Fruit fly (Drosophila melanogaster): ENCODE data around the gene sstn.

sstn gene

DNA sequence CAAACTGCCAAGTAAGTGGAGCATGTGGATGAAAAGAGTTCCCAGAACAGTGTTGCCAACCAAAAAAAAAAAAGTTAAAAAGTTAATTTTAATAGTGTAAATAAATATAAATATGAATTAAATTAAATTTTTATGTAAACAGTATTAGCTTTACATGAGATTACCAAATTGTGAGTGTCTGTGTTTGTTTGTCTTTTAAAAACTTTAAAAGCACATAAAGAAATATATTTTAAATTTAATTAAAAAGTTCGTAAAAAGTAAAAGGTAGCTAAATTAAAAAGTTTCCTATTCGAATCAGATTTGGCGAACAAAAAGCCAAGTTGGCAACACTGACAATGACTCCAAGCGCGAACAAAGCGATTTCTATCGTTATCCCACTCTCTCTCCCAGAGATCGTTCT is 14.4 kb upstream of the sstn start (continued):
- TF ChIP-seq CG32006 (GFP tag; optimal IDR thresholded peaks at IDR 0.05) = no peak
- no peak for TF ChIP-seq salr (GFP tag; optimal IDR thresholded peaks at IDR 0.05)
- no peak for TF ChIP-seq OdsH (GFP tag; optimal IDR thresholded peaks at IDR 0.05)
- TF ChIP-seq Lpt (GFP tag; optimal IDR thresholded peaks at IDR 0.05) = peak; percentile 12
- TF ChIP-seq CG6792 (GFP tag; optimal IDR thresholded peaks at IDR 0.05) = peak; percentile 21
- TF ChIP-seq esn (GFP tag; optimal IDR thresholded peaks at IDR 0.05) = peak; percentile 39
- TF ChIP-seq CG8119 (GFP tag; IDR thresholded peaks at IDR 0.05) = peak; percentile 66; the same call in 2 of the 3 replicates
- TF ChIP-seq CG15336 (GFP tag; IDR thresholded peaks at IDR 0.05) = peak; percentile 17; the same call in 1 of the 2 replicates

DNA sequence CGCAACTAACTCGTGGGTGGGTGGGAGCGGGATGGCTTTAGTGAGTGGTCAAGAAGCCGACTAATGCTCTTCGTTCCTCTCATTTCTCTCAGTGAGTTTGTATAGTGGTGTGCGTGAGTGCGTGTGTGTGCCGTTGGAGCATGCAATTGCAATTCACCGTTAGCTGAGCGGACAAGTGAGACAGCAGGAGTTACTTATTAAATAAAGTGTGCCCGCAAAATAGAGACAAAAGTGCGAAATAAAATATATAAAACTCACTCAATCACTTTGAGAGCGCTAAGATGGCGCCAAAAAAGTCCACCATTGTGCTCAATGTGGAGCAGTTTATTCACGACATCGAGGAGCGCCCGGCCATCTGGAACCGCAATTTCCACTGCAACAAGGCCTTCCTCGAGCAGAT is 14.0 kb upstream of the sstn start:
- TF ChIP-seq CG3032 (tag; optimal IDR thresholded peaks at IDR 0.05) (no peak), Sox102F (GFP tag; optimal IDR thresholded peaks at IDR 0.05) (no peak), CG3919 (GFP tag; optimal IDR thresholded peaks at IDR 0.05) (no peak), Ets21C (GFP tag; optimal IDR thresholded peaks at IDR 0.05) (no peak), CG6792 (GFP tag; optimal IDR thresholded peaks at IDR 0.05) (no peak), pdm3 (GFP tag; optimal IDR thresholded peaks at IDR 0.05) (no peak), CG34406 (GFP tag; optimal IDR thresholded peaks at IDR 0.05) (no peak), fd85E (GFP tag; optimal IDR thresholded peaks at IDR 0.05) (no peak), CG9139 (GFP tag; optimal IDR thresholded peaks at IDR 0.05) (no peak), acj6 (GFP tag; optimal IDR thresholded peaks at IDR 0.05) (no peak), CG6276 (GFP tag; optimal IDR thresholded peaks at IDR 0.05) (peak; percentile 39), CG8632 (GFP tag; optimal IDR thresholded peaks at IDR 0.05) (no peak), CG15336 (GFP tag; IDR thresholded peaks at IDR 0.05) (peak; percentile 13; the same call in 1 of the 2 replicates), OdsH (GFP tag; optimal IDR thresholded peaks at IDR 0.05) (no peak), CG8119 (GFP tag; IDR thresholded peaks at IDR 0.05) (no peak), eg (GFP tag; IDR thresholded peaks at IDR 0.05) (peak; percentile 53), Eip93F (GFP tag; optimal IDR thresholded peaks at IDR 0.05) (no peak), Hr38 (GFP tag; optimal IDR thresholded peaks at IDR 0.05) (no peak), CG31627 (GFP tag; optimal IDR thresholded peaks at IDR 0.05) (no peak), CG10669 (GFP tag; optimal IDR thresholded peaks at IDR 0.05) (no peak), CG6854 (GFP tag; optimal IDR thresholded peaks at IDR 0.05) (no peak), Ets96B (tag; optimal IDR thresholded peaks at IDR 0.05) (no peak), CG4318 (GFP tag; optimal IDR thresholded peaks at IDR 0.05) (no peak)

dm6 chr3L:15107776-15108379 is 13.4 kb upstream of the sstn start:
- TF ChIP-seq CG34406 (GFP tag; optimal IDR thresholded peaks at IDR 0.05) = peak; percentile 96
- peak; percentile 90 for TF ChIP-seq Ets21C (GFP tag; optimal IDR thresholded peaks at IDR 0.05)
- peak; percentile 87 for TF ChIP-seq Hr39 (GFP tag; optimal IDR thresholded peaks at IDR 0.05)
- TF ChIP-seq CG6854 (GFP tag; optimal IDR thresholded peaks at IDR 0.05) = peak; percentile 100
- peak; percentile 94 for TF ChIP-seq CG11902 (GFP tag; optimal IDR thresholded peaks at IDR 0.05)
- TF ChIP-seq Ets96B (tag; optimal IDR thresholded peaks at IDR 0.05) = peak; percentile 95
- peak; percentile 91 for TF ChIP-seq dac (GFP tag; optimal IDR thresholded peaks at IDR 0.05)
- TF ChIP-seq Lpt (GFP tag; optimal IDR thresholded peaks at IDR 0.05) = peak; percentile 87
- peak; percentile 94 for TF ChIP-seq Met (GFP tag; optimal IDR thresholded peaks at IDR 0.05)
- peak; percentile 89 for TF ChIP-seq CG9139 (GFP tag; optimal IDR thresholded peaks at IDR 0.05)
- TF ChIP-seq salr (GFP tag; optimal IDR thresholded peaks at IDR 0.05) = peak; percentile 84 to 99
- TF ChIP-seq Sox102F (GFP tag; optimal IDR thresholded peaks at IDR 0.05) = peak; percentile 92
- TF ChIP-seq Sox15 (GFP tag; optimal IDR thresholded peaks at IDR 0.05) = peak; percentile 94
- TF ChIP-seq net (GFP tag; optimal IDR thresholded peaks at IDR 0.05) = peak; percentile 96
- peak; percentile 77 for TF ChIP-seq fd85E (GFP tag; optimal IDR thresholded peaks at IDR 0.05)
- peak; percentile 95 for TF ChIP-seq CG8632 (GFP tag; optimal IDR thresholded peaks at IDR 0.05)
- peak; percentile 95 for TF ChIP-seq Hr4 (GFP tag; optimal IDR thresholded peaks at IDR 0.05)
- TF ChIP-seq pdm3 (GFP tag; optimal IDR thresholded peaks at IDR 0.05) = peak; percentile 92
- TF ChIP-seq vri (GFP tag; optimal IDR thresholded peaks at IDR 0.05) = peak; percentile 80
- TF ChIP-seq CG31627 (GFP tag; optimal IDR thresholded peaks at IDR 0.05) = peak; percentile 91
- peak; percentile 82 for TF ChIP-seq CG1621 (tag; optimal IDR thresholded peaks at IDR 0.05)
- peak; percentile 95 for TF ChIP-seq Eip75B (GFP tag; optimal IDR thresholded peaks at IDR 0.05)
- peak; percentile 92 for TF ChIP-seq dsx (GFP tag; optimal IDR thresholded peaks at IDR 0.05; ENCODE audit: poor library complexity, severe bottlenecking)
- TF ChIP-seq Eip78C (GFP tag) = peak; percentile 99
- TF ChIP-seq CG10631 (GFP tag; optimal IDR thresholded peaks at IDR 0.05) = peak; percentile 98
- TF ChIP-seq CG15336 (GFP tag; IDR thresholded peaks at IDR 0.05) = peak; percentile 96
- TF ChIP-seq achi (GFP tag; optimal IDR thresholded peaks at IDR 0.05) = peak; percentile 95
- TF ChIP-seq Smox (GFP tag; optimal IDR thresholded peaks at IDR 0.05) = peak; percentile 94
- TF ChIP-seq spab (GFP tag; optimal IDR thresholded peaks at IDR 0.05) = peak; percentile 97
- TF ChIP-seq esn (GFP tag; optimal IDR thresholded peaks at IDR 0.05) = peak; percentile 97
- TF ChIP-seq CG7368 (GFP tag; optimal IDR thresholded peaks at IDR 0.05) = peak; percentile 89
- peak; percentile 96 for TF ChIP-seq CG6808 (GFP tag; optimal IDR thresholded peaks at IDR 0.05)
- peak; percentile 96 for TF ChIP-seq CG3032 (tag; optimal IDR thresholded peaks at IDR 0.05)
